Worm (Caenorhabditis elegans): Measurements from ENCODE around the gene F57A10.4.
"Not testable (repeated sequence)": the region's sequence is repeated elsewhere in the genome, so short reads cannot be mapped to it uniquely, and the experiment has no call there.

DNA sequence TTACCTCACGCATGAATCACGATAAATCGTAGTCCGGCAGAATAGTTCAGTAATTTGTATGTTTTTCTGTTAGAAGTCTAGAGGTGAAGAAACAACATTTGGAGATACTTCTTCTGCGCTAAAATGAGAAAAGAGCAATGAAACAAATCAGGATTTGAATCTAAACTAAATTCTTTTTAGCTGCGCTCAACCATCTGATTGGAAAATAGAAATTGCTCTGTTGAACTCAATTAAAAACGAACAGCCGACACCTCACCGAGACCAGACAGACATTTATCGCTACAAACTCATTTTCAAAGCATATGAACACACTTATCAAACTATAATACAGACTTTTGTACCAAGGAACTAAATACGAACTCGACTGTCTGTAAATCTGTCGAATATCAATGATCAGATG is 33.4 kb downstream of the F57A10.4 start, which contains the start of gene T26E4.9:
- TF ChIP-seq sox-4 (tag; optimal IDR thresholded peaks at IDR 0.05); ama-1 (optimal IDR thresholded peaks at IDR 0.05); lin-15B (tag; optimal IDR thresholded peaks at IDR 0.05); lin-39 (tag; optimal IDR thresholded peaks at IDR 0.05); tbx-2 (tag; optimal IDR thresholded peaks at IDR 0.05); hlh-17 (GFP tag; optimal IDR thresholded peaks at IDR 0.05; ENCODE audit: borderline replicate concordance): not testable (repeated sequence)

Data from whole organism, L1 larva.